Fruit fly (Drosophila melanogaster) whole organism, embryonic: ENCODE results near the gene Ctl1.

Source experiments
- Atf-2 ChIP-seq: fragments of 200-800 bp; sonication (Bioruptor generic); optimal IDR thresholded peaks from 2 replicates; lab custom pipeline; 2016; ENCODE audit warnings: missing biosample characterization, missing genetic modification characterization
- CG10431 ChIP-seq: fragments of 200-800 bp; sonication (Bioruptor generic); optimal IDR thresholded peaks from 3 replicates; lab custom pipeline; 2018; ENCODE audit warnings: missing biosample characterization, mild to moderate bottlenecking, missing genetic modification characterization
- CG1529 ChIP-seq: fragments of 200-800 bp; sonication (Bioruptor generic); optimal IDR thresholded peaks from 3 replicates; lab custom pipeline; 2018; ENCODE audit warnings: missing biosample characterization, missing genetic modification characterization
- CG15696 ChIP-seq: fragments of 200-800 bp; sonication (Bioruptor generic); optimal IDR thresholded peaks from 2 replicates; lab custom pipeline; 2019; ENCODE audit warnings: missing biosample characterization, mild to moderate bottlenecking, missing genetic modification characterization, moderate library complexity
- Dip2 ChIP-seq: fragments of 200-800 bp; sonication (Bioruptor generic); IDR thresholded peaks from 2 replicates; pipeline ENCODE4 v1.3.6; 2022; ENCODE audit warnings: missing biosample characterization, missing genetic modification characterization
- Fer2 ChIP-seq: fragments of 200-800 bp; sonication (Bioruptor generic); optimal IDR thresholded peaks from 2 replicates; lab custom pipeline; 2018; ENCODE audit warnings: missing biosample characterization, mild to moderate bottlenecking, missing genetic modification characterization, moderate library complexity
- HHEX ChIP-seq: fragments of 200-800 bp; sonication (Bioruptor generic); optimal IDR thresholded peaks from 3 replicates; lab custom pipeline; 2017; ENCODE audit warnings: missing biosample characterization, mild to moderate bottlenecking, missing genetic modification characterization, missing genetic modification reagents
- Lpt ChIP-seq: fragments of >200 bp; optimal IDR thresholded peaks from 2 replicates; lab custom pipeline; 2018; ENCODE audit warnings: missing biosample characterization, missing genetic modification characterization
- NFAT ChIP-seq: fragments of 200-800 bp; sonication (Bioruptor generic); IDR thresholded peaks from 2 replicates; pipeline ENCODE4 v1.3.6; 2022; ENCODE audit warnings: missing biosample characterization, missing genetic modification characterization
- stc ChIP-seq: fragments of 200-800 bp; sonication (Bioruptor generic); IDR thresholded peaks from 2 replicates; pipeline ENCODE4 v1.3.6; 2022; ENCODE audit warnings: missing biosample characterization, missing genetic modification characterization
- stwl ChIP-seq: fragments of 200-800 bp; sonication (Bioruptor generic); optimal IDR thresholded peaks from 3 replicates; lab custom pipeline; 2018; ENCODE audit warnings: missing biosample characterization, mild to moderate bottlenecking, missing genetic modification characterization, moderate library complexity

dm6 chr3L:4272167-4272773, 5.5 kb upstream of the Ctl1 start:
- TF ChIP-seq stwl (tag; lab: Kevin White, UChicago): no peak
- no peak for TF ChIP-seq Lpt
- no peak for TF ChIP-seq Atf-2
- no peak for TF ChIP-seq HHEX (GFP tag; lab: Kevin White, UChicago)
- TF ChIP-seq NFAT: no peak
- no peak for TF ChIP-seq stc
- peak; percentile 30 for TF ChIP-seq CG1529 (GFP tag; lab: Kevin White, UChicago)
- peak; percentile 74 for TF ChIP-seq CG10431 (GFP tag; lab: Kevin White, UChicago)
- TF ChIP-seq Dip2 (GFP tag; lab: Robert Waterston, UW): no peak
- TF ChIP-seq CG15696 (tag; lab: Kevin White, UChicago): peak; percentile 82
- TF ChIP-seq Fer2 (tag; lab: Kevin White, UChicago): no peak
